Worm (Caenorhabditis elegans): Measurements from ENCODE around the gene C05B5.1.

The C05B5.1 gene

ce11 chrIII:9973765-9974164 lies 14.5 kb downstream of the C05B5.1 start, which contains the start of gene R10E12.2:
Gene R10E12.2, minus strand, starts transcription at chrIII:9973865.
- no peak for TF ChIP-seq ekl-4 (GFP tag; IDR thresholded peaks at IDR 0.05)
- TF ChIP-seq efl-1 (GFP tag; optimal IDR thresholded peaks at IDR 0.05), result no peak
- no peak for TF ChIP-seq hmg-20 (GFP tag; IDR thresholded peaks at IDR 0.05)
- TF ChIP-seq dox-1 (GFP tag; IDR thresholded peaks at IDR 0.05), result no peak
- TF ChIP-seq ztf-28 (GFP tag; IDR thresholded peaks at IDR 0.05), result no peak
- TF ChIP-seq hlh-26 (GFP tag; conservative IDR thresholded peaks at IDR 0.05), result no peak
- TF ChIP-seq attf-3 (GFP tag; conservative IDR thresholded peaks at IDR 0.05), result no peak
- TF ChIP-seq nhr-90 (tag; optimal IDR thresholded peaks at IDR 0.05), result no peak
- no peak for TF ChIP-seq snpc-3.4 (tag; optimal IDR thresholded peaks at IDR 0.05)
- no peak for TF ChIP-seq D2030.7 (GFP tag; IDR thresholded peaks at IDR 0.05)
- no peak for TF ChIP-seq madf-3 (GFP tag; IDR thresholded peaks at IDR 0.05)
- no peak for TF ChIP-seq dpff-1 (tag; optimal IDR thresholded peaks at IDR 0.05)
- TF ChIP-seq akir-1 (GFP tag; optimal IDR thresholded peaks at IDR 0.05), result no peak
- TF ChIP-seq bed-1 (GFP tag; IDR thresholded peaks at IDR 0.05), result no peak
- no peak for TF ChIP-seq mxl-1 (tag; optimal IDR thresholded peaks at IDR 0.05)
- no peak for TF ChIP-seq Y56A3A.18 (GFP tag; IDR thresholded peaks at IDR 0.05)
- no peak for TF ChIP-seq egl-18 (GFP tag; IDR thresholded peaks at IDR 0.05)
- no peak for TF ChIP-seq ztf-18 (tag; optimal IDR thresholded peaks at IDR 0.05)
- no peak for TF ChIP-seq fkh-3 (tag; optimal IDR thresholded peaks at IDR 0.05)

- TF ChIP-seq Y56A3A.18 (GFP tag; IDR thresholded peaks at IDR 0.05), result no peak
- TF ChIP-seq tlf-1 (GFP tag; optimal IDR thresholded peaks at IDR 0.05), result no peak
- no peak for TF ChIP-seq ceh-58 (GFP tag; IDR thresholded peaks at IDR 0.05)
- no peak for TF ChIP-seq D2030.7 (GFP tag; IDR thresholded peaks at IDR 0.05)
- no peak for TF ChIP-seq attf-3 (GFP tag; conservative IDR thresholded peaks at IDR 0.05)
- TF ChIP-seq lir-1 (GFP tag; conservative IDR thresholded peaks at IDR 0.05), result no peak
- TF ChIP-seq F10E7.11 (tag; optimal IDR thresholded peaks at IDR 0.05), result no peak
- no peak for TF ChIP-seq attf-5 (GFP tag; optimal IDR thresholded peaks at IDR 0.05)
- TF ChIP-seq ztf-6 (GFP tag; IDR thresholded peaks at IDR 0.05), result no peak
- TF ChIP-seq egl-18 (GFP tag; IDR thresholded peaks at IDR 0.05), result no peak
- TF ChIP-seq tbp1 (GFP tag; optimal IDR thresholded peaks at IDR 0.05), result no peak
- no peak for TF ChIP-seq ceh-91 (GFP tag; IDR thresholded peaks at IDR 0.05)
- TF ChIP-seq xnd-1 (tag; optimal IDR thresholded peaks at IDR 0.05), result no peak
- no peak for TF ChIP-seq Y67H2A.10 (GFP tag; conservative IDR thresholded peaks at IDR 0.05)
Observed at ce11 chrIII:9972192-9972811, 15.9 kb downstream of the C05B5.1 start.

- TF ChIP-seq rpc-1 (optimal IDR thresholded peaks at IDR 0.05) (no peak), rpc-1 (tag; optimal IDR thresholded peaks at IDR 0.05) (no peak), nhr-80 (tag; optimal IDR thresholded peaks at IDR 0.05) (no peak), unc-62 (GFP tag; optimal IDR thresholded peaks at IDR 0.05) (no peak), tlf-1 (GFP tag; optimal IDR thresholded peaks at IDR 0.05) (no peak), F57A8.1 (GFP tag; optimal IDR thresholded peaks at IDR 0.05) (no peak)
Observed at ce11 chrIII:9969371-9969770, 18.9 kb downstream of the C05B5.1 start.

ce11 chrIII:9965444-9965843 lies 22.8 kb downstream of the C05B5.1 start:
- TF ChIP-seq cebp-1 (GFP tag; IDR thresholded peaks at IDR 0.05) (no peak), cebp-1 (tag; optimal IDR thresholded peaks at IDR 0.05) (no peak), unc-62 (GFP tag; optimal IDR thresholded peaks at IDR 0.05) (peak; percentile 72), let-526 (GFP tag; IDR thresholded peaks at IDR 0.05) (no peak)

Data from whole organism, young adult.